Fruit fly (Drosophila melanogaster) whole organism, embryonic: ENCODE data around the gene cactin.
A peak's percentile ranks its signal among the peaks of the same experiment; 100 is the strongest.

Experiments used
- Antp ChIP-seq: fragments of 200-800 bp; sonication (Bioruptor generic); optimal IDR thresholded peaks from 3 replicates; lab custom pipeline; 2016; ENCODE audit warnings: missing biosample characterization, missing genetic modification characterization
- Atf3 ChIP-seq: fragments of 200-800 bp; sonication (Bioruptor generic); optimal IDR thresholded peaks from 3 replicates; lab custom pipeline; 2016; ENCODE audit warnings: missing biosample characterization, missing genetic modification characterization
- Blimp-1 ChIP-seq: fragments of 200-800 bp; sonication (Bioruptor generic); optimal IDR thresholded peaks from 3 replicates; lab custom pipeline; 2018; ENCODE audit warnings: missing biosample characterization, missing genetic modification characterization, mild to moderate bottlenecking, moderate library complexity, missing genetic modification reagents
- C15 ChIP-seq: fragments of 200-800 bp; sonication (Bioruptor generic); IDR thresholded peaks from 3 replicates; pipeline ENCODE4 v1.3.6; 2022; ENCODE audit warnings: missing biosample characterization, missing genetic modification characterization
- CG10654 ChIP-seq: fragments of 200-800 bp; sonication (Bioruptor generic); optimal IDR thresholded peaks from 2 replicates; lab custom pipeline; 2016; ENCODE audit warnings: missing biosample characterization, missing genetic modification characterization
- CG11723 ChIP-seq: fragments of 200-800 bp; sonication (Bioruptor generic); optimal IDR thresholded peaks from 2 replicates; lab custom pipeline; 2017; ENCODE audit warnings: missing biosample characterization, mild to moderate bottlenecking, missing genetic modification characterization
- CG12071 ChIP-seq: fragments of 200-800 bp; sonication (Bioruptor generic); optimal IDR thresholded peaks from 3 replicates; lab custom pipeline; 2018; ENCODE audit warnings: missing biosample characterization, mild to moderate bottlenecking, missing genetic modification characterization
- CG12155 ChIP-seq: fragments of 200-800 bp; sonication (Bioruptor generic); optimal IDR thresholded peaks from 3 replicates; lab custom pipeline; 2016; ENCODE audit warnings: missing biosample characterization, missing genetic modification characterization
- CG12236 ChIP-seq: fragments of 200-800 bp; sonication (Bioruptor generic); optimal IDR thresholded peaks from 2 replicates; lab custom pipeline; 2016; ENCODE audit warnings: missing biosample characterization, missing genetic modification characterization
- CG12659 ChIP-seq: fragments of 200-800 bp; sonication (Bioruptor generic); optimal IDR thresholded peaks from 3 replicates; lab custom pipeline; 2017; ENCODE audit warnings: mild to moderate bottlenecking, missing biosample characterization, missing genetic modification reagents, missing genetic modification characterization
- CG13287 ChIP-seq: fragments of 200-800 bp; sonication (Bioruptor generic); IDR thresholded peaks from 2 replicates; pipeline ENCODE4 v1.3.6; 2022; ENCODE audit warnings: missing biosample characterization, missing genetic modification characterization; ENCODE audit not compliant: partially characterized antibody
- CG15696 ChIP-seq: fragments of 200-800 bp; sonication (Bioruptor generic); optimal IDR thresholded peaks from 2 replicates; lab custom pipeline; 2019; ENCODE audit warnings: missing biosample characterization, mild to moderate bottlenecking, missing genetic modification characterization, moderate library complexity
- CG1647 ChIP-seq: fragments of 200-800 bp; sonication (Bioruptor generic); optimal IDR thresholded peaks from 3 replicates; lab custom pipeline; 2016; ENCODE audit warnings: missing biosample characterization, missing genetic modification characterization
- CG16863 ChIP-seq: fragments of 200-800 bp; sonication (Bioruptor generic); optimal IDR thresholded peaks from 3 replicates; lab custom pipeline; 2016; ENCODE audit warnings: missing biosample characterization, missing genetic modification characterization
- CG2678 ChIP-seq: fragments of 200-800 bp; sonication (Bioruptor generic); optimal IDR thresholded peaks from 3 replicates; lab custom pipeline; 2019; ENCODE audit warnings: missing biosample characterization, mild to moderate bottlenecking, missing genetic modification characterization, moderate library complexity
- CG30403 ChIP-seq: fragments of 200-800 bp; sonication (Bioruptor generic); optimal IDR thresholded peaks from 3 replicates; lab custom pipeline; 2016; ENCODE audit warnings: missing biosample characterization, missing genetic modification characterization
- CG32532 ChIP-seq: fragments of 200-800 bp; sonication (Bioruptor generic); IDR thresholded peaks from 2 replicates; pipeline ENCODE4 v1.3.6; 2022; ENCODE audit warnings: missing biosample characterization, missing genetic modification characterization
- CG33557 ChIP-seq: fragments of 200-800 bp; sonication (Bioruptor generic); optimal IDR thresholded peaks from 2 replicates; lab custom pipeline; 2019; ENCODE audit warnings: missing biosample characterization, mild to moderate bottlenecking, missing genetic modification characterization, moderate library complexity
- CG3995 ChIP-seq: fragments of 200-800 bp; sonication (Bioruptor generic); optimal IDR thresholded peaks from 3 replicates; lab custom pipeline; 2016; ENCODE audit warnings: missing biosample characterization, missing genetic modification characterization
- CG4282 ChIP-seq: fragments of 200-800 bp; sonication (Bioruptor generic); optimal IDR thresholded peaks from 2 replicates; lab custom pipeline; 2016; ENCODE audit warnings: missing biosample characterization, missing genetic modification characterization
- CG6272 ChIP-seq: fragments of 200-800 bp; sonication (Bioruptor generic); IDR thresholded peaks from 2 replicates; pipeline ENCODE4 v1.3.6; 2022; ENCODE audit warnings: missing biosample characterization, missing genetic modification characterization
- CG6813 ChIP-seq: fragments of 200-800 bp; sonication (Bioruptor generic); optimal IDR thresholded peaks from 2 replicates; lab custom pipeline; 2017; ENCODE audit warnings: missing biosample characterization, missing genetic modification characterization, mild to moderate bottlenecking, moderate library complexity, missing genetic modification reagents
- CG7745 ChIP-seq: fragments of 200-800 bp; sonication (Bioruptor generic); optimal IDR thresholded peaks from 2 replicates; lab custom pipeline; 2018; ENCODE audit warnings: missing biosample characterization, mild to moderate bottlenecking, missing genetic modification characterization, moderate library complexity
- CG8359 ChIP-seq: fragments of 200-800 bp; sonication (Bioruptor generic); optimal IDR thresholded peaks from 2 replicates; lab custom pipeline; 2017; ENCODE audit warnings: missing biosample characterization, mild to moderate bottlenecking, missing genetic modification characterization, borderline replicate concordance
- CG8388 ChIP-seq: fragments of 200-800 bp; sonication (Bioruptor generic); optimal IDR thresholded peaks from 2 replicates; lab custom pipeline; 2019; ENCODE audit warnings: missing biosample characterization, mild to moderate bottlenecking, missing genetic modification characterization, moderate library complexity
- Camta ChIP-seq: fragments of 200-800 bp; sonication (Bioruptor generic); optimal IDR thresholded peaks from 2 replicates; lab custom pipeline; 2016; ENCODE audit warnings: missing biosample characterization, missing genetic modification characterization
- CkIIα-i1 ChIP-seq: fragments of 200-800 bp; sonication (Bioruptor generic); IDR thresholded peaks from 2 replicates; pipeline ENCODE4 v1.3.6; 2022; ENCODE audit warnings: missing biosample characterization, missing genetic modification characterization
- Dip2 ChIP-seq: fragments of 200-800 bp; sonication (Bioruptor generic); IDR thresholded peaks from 2 replicates; pipeline ENCODE4 v1.3.6; 2022; ENCODE audit warnings: missing biosample characterization, missing genetic modification characterization
- Fer3 ChIP-seq: fragments of 200-800 bp; sonication (Bioruptor generic); optimal IDR thresholded peaks from 2 replicates; lab custom pipeline; 2018; ENCODE audit warnings: missing biosample characterization, mild to moderate bottlenecking, missing genetic modification characterization, moderate library complexity
- GATAe ChIP-seq: fragments of 200-800 bp; sonication (Bioruptor generic); conservative IDR thresholded peaks from 2 replicates; pipeline ENCODE4 v1.3.6; 2022; ENCODE audit warnings: missing biosample characterization, missing genetic modification characterization
- Myb ChIP-seq: fragments of 200-800 bp; sonication (Bioruptor generic); optimal IDR thresholded peaks from 2 replicates; lab custom pipeline; 2016; ENCODE audit warnings: missing biosample characterization, missing genetic modification characterization
- Ravus ChIP-seq: fragments of 200-800 bp; sonication (Bioruptor generic); IDR thresholded peaks from 2 replicates; pipeline ENCODE4 v1.3.6; 2022; ENCODE audit warnings: missing biosample characterization, missing genetic modification characterization
- Vsx1 ChIP-seq: fragments of 200-800 bp; sonication (Bioruptor generic); optimal IDR thresholded peaks from 2 replicates; lab custom pipeline; 2017; ENCODE audit warnings: missing biosample characterization, mild to moderate bottlenecking, missing genetic modification characterization, missing genetic modification reagents
- cato ChIP-seq: fragments of 200-800 bp; sonication (Bioruptor generic); optimal IDR thresholded peaks from 2 replicates; lab custom pipeline; 2016; ENCODE audit warnings: missing biosample characterization, missing genetic modification characterization, borderline replicate concordance
- crc ChIP-seq: fragments of 200-800 bp; sonication (Bioruptor generic); optimal IDR thresholded peaks from 2 replicates; lab custom pipeline; 2016; ENCODE audit warnings: missing biosample characterization, missing genetic modification characterization
- crp ChIP-seq, 2 experiments: fragments of 200-800 bp; sonication (Bioruptor generic); optimal IDR thresholded peaks; 2 replicates in 1 of 2; 3 replicates in 1 of 2; lab custom pipeline; 2017; ENCODE audit warnings: missing biosample characterization in 2 of 2, missing genetic modification characterization in 2 of 2, mild to moderate bottlenecking in 1 of 2, moderate library complexity in 1 of 2
- eyg ChIP-seq: fragments of 200-800 bp; sonication (Bioruptor generic); optimal IDR thresholded peaks from 3 replicates; lab custom pipeline; 2016; ENCODE audit warnings: missing biosample characterization, missing genetic modification characterization
- fd102C ChIP-seq: fragments of 200-800 bp; sonication (Bioruptor generic); optimal IDR thresholded peaks from 2 replicates; lab custom pipeline; 2018; ENCODE audit warnings: missing biosample characterization, mild to moderate bottlenecking, missing genetic modification characterization, moderate library complexity
- fd3F ChIP-seq: fragments of 200-800 bp; sonication (Bioruptor generic); optimal IDR thresholded peaks from 2 replicates; lab custom pipeline; 2018; ENCODE audit warnings: missing biosample characterization, mild to moderate bottlenecking, missing genetic modification characterization, moderate library complexity
- gce ChIP-seq: fragments of 200-800 bp; sonication (Bioruptor generic); IDR thresholded peaks from 3 replicates; pipeline ENCODE4 v1.3.6; 2022; ENCODE audit warnings: missing biosample characterization, missing genetic modification characterization
- gsb ChIP-seq: fragments of 200-800 bp; sonication (Bioruptor generic); IDR thresholded peaks from 2 replicates; pipeline ENCODE4 v1.3.6; 2022; ENCODE audit warnings: missing biosample characterization, missing genetic modification characterization
- nmo ChIP-seq: fragments of 200-800 bp; sonication (Bioruptor generic); optimal IDR thresholded peaks from 2 replicates; lab custom pipeline; 2018; ENCODE audit warnings: missing biosample characterization, mild to moderate bottlenecking, missing genetic modification characterization, moderate library complexity
- org-1 ChIP-seq: fragments of 200-800 bp; sonication (Bioruptor generic); optimal IDR thresholded peaks from 2 replicates; lab custom pipeline; 2017; ENCODE audit warnings: missing biosample characterization, missing genetic modification characterization
- pros ChIP-seq: fragments of 200-800 bp; sonication (Bioruptor generic); optimal IDR thresholded peaks from 3 replicates; lab custom pipeline; 2019; ENCODE audit warnings: missing biosample characterization, mild to moderate bottlenecking, missing genetic modification characterization, moderate library complexity
- sug ChIP-seq: fragments of 200-800 bp; optimal IDR thresholded peaks from 2 replicates; lab custom pipeline; 2019; ENCODE audit warnings: missing biosample characterization, mild to moderate bottlenecking, missing genetic modification characterization, moderate library complexity
- tna ChIP-seq: fragments of 200-800 bp; sonication (Bioruptor generic); IDR thresholded peaks from 2 replicates; pipeline ENCODE4 v1.3.6; 2022; ENCODE audit warnings: missing biosample characterization, missing genetic modification characterization; ENCODE audit not compliant: partially characterized antibody
- ttk ChIP-seq: fragments of 200-800 bp; sonication (Bioruptor generic); IDR thresholded peaks from 2 replicates; pipeline ENCODE4 v2.1.2; 2022; ENCODE audit warnings: missing biosample characterization, missing genetic modification characterization
- tup ChIP-seq: fragments of 200-800 bp; sonication (Bioruptor generic); optimal IDR thresholded peaks from 2 replicates; lab custom pipeline; 2016; ENCODE audit warnings: missing biosample characterization, mild to moderate bottlenecking, missing genetic modification characterization, moderate library complexity

Gene cactin

DNA sequence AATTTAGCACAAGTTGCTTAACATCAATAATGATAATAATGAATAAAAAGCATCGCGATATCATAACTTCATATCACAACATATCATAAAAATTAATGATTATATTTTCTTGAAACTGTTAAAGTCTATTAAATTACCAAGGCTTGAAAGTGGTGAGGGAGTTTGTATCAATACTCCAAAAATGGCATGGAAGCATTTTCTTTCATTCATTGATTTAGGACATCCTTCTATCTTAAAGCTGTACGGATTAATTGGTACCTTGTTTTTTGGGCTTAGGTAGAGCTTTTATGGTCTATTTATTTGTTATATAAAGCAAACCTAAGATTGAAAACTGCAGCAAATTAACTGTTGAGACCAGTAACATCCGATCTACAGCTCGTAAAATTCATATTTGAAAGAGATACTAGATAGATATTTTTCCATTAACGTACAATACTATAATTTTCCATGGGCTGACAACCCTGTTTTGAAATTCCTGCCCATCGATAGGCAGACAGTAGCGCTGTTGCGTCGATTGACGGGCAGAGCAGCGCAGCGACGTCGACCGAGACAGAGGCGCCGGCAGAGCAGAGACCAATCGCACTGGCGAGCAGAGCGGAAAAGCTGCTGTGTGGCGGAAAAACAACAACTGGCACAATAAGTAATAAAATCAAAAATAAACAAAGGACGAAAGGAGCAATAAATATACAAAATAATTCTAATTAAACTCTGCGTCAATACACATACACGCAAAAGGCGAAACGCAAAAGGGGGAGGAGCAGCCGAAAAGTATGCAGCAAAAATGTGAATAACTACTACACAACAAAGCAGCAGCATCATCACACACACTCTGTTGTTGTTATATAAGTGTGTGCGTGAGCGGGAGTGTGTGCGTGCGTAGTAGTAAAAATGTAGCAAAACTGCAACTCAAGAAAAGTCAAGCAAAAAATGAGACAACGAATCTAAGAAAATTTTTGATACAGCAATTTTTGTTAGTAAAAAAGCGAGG is 9.8 kb downstream of the cactin start, which contains the start of gene CG1695 (continued):
- no peak for TF ChIP-seq tna (GFP tag; lab: Robert Waterston, UW)
- TF ChIP-seq Dip2 (GFP tag; lab: Robert Waterston, UW): no peak
- no peak for TF ChIP-seq CG8388 (GFP tag; lab: Kevin White, UChicago)
- TF ChIP-seq CkIIα-i1 (GFP tag; lab: Robert Waterston, UW): no peak
- TF ChIP-seq Ravus (GFP tag; lab: Robert Waterston, UW): no peak
- no peak for TF ChIP-seq CG10654 (GFP tag; lab: Kevin White, UChicago)
- TF ChIP-seq CG32532 (GFP tag; lab: Robert Waterston, UW): peak; percentile 31; the same call in 1 of the 2 replicates
- no peak for TF ChIP-seq pros (GFP tag; lab: Kevin White, UChicago)
- no peak for TF ChIP-seq GATAe (GFP tag; lab: Robert Waterston, UW)
- TF ChIP-seq CG12071 (GFP tag; lab: Kevin White, UChicago): no peak
- TF ChIP-seq Blimp-1 (GFP tag; lab: Kevin White, UChicago): no peak
- no peak for TF ChIP-seq CG12155 (GFP tag; lab: Kevin White, UChicago)
- TF ChIP-seq CG16863 (GFP tag; lab: Kevin White, UChicago): no peak
- no peak for TF ChIP-seq cato (GFP tag; lab: Kevin White, UChicago)
- TF ChIP-seq crp (GFP tag; optimal IDR thresholded peaks at IDR 0.05; lab: Kevin White, UChicago): no peak
- no peak for TF ChIP-seq CG12236 (GFP tag; lab: Kevin White, UChicago)
- TF ChIP-seq Camta (GFP tag; lab: Kevin White, UChicago): peak; percentile 5
- TF ChIP-seq CG11723: no peak
- TF ChIP-seq eyg: no peak
- TF ChIP-seq tup (GFP tag; lab: Kevin White, UChicago): no peak
- no peak for TF ChIP-seq Vsx1 (GFP tag; lab: Kevin White, UChicago)
- no peak for TF ChIP-seq org-1
- TF ChIP-seq Antp (GFP tag; lab: Kevin White, UChicago): no peak
- TF ChIP-seq sug: no peak
- no peak for TF ChIP-seq CG4282
- peak; percentile 28 for TF ChIP-seq nmo (GFP tag; lab: Kevin White, UChicago)
- TF ChIP-seq CG13287: peak; percentile 57
- no peak for TF ChIP-seq CG1647 (GFP tag; lab: Kevin White, UChicago)
- TF ChIP-seq crc (GFP tag; lab: Kevin White, UChicago): no peak
- TF ChIP-seq CG8359 (GFP tag; lab: Kevin White, UChicago): no peak
- peak; percentile 53 for TF ChIP-seq CG30403 (GFP tag; lab: Kevin White, UChicago)
- TF ChIP-seq gce (GFP tag; lab: Robert Waterston, UW): no peak
- TF ChIP-seq ttk: no peak
- peak; percentile 34 for TF ChIP-seq CG12659 (GFP tag; lab: Kevin White, UChicago)
- no peak for TF ChIP-seq CG7745 (tag; lab: Kevin White, UChicago)
- TF ChIP-seq fd102C (GFP tag; lab: Kevin White, UChicago): no peak
- no peak for TF ChIP-seq Atf3 (GFP tag; lab: Kevin White, UChicago)
- TF ChIP-seq CG3995 (GFP tag; lab: Kevin White, UChicago): no peak
- TF ChIP-seq CG6813 (GFP tag; lab: Kevin White, UChicago): no peak
- peak; percentile 22 for TF ChIP-seq Myb (GFP tag; lab: Kevin White, UChicago)
- TF ChIP-seq gsb (GFP tag; lab: Robert Waterston, UW): no peak
- no peak for TF ChIP-seq Fer3 (tag; lab: Kevin White, UChicago)
- no peak for TF ChIP-seq CG33557 (GFP tag; lab: Kevin White, UChicago)
- TF ChIP-seq CG15696 (tag; lab: Kevin White, UChicago): no peak
- peak; percentile 56 for TF ChIP-seq CG2678 (tag; lab: Kevin White, UChicago)
- peak; percentile 13 for TF ChIP-seq fd3F (GFP tag; lab: Kevin White, UChicago)
- TF ChIP-seq CG6272 (GFP tag; lab: Robert Waterston, UW): no peak
- no peak for TF ChIP-seq C15 (GFP tag; lab: Robert Waterston, UW)
